In the genomic region with DNA sequence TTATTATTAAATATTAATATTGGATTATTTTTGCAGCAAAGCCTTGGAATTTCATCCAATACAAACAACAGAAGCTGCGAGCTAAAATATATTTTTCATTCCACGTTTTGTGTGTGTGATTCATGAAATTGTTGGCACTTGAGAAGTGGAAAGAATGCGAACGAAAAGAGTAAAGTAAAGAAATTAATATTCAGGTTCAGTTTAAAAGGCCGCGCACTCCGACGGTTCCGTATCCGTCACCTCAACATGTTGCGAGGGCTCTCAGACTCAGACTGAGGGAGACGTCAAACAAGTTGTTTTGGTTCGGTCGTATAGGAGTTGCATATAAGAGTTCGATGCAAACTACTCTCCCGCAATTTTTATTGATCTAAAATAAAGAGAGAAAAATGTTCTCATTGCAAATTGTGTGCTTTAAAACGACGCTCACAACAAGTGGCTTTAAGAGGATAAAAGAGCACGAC, we compare ENCODE assay signal across 2 fruit fly cellular contexts.
TF ChIP-seq lines count a peak whose summit lies in the region.

No protein-coding gene starts in this region.

TF ChIP-seq in whole organism, embryonic, 481 proteins besides CTCF, POLR2A, EP300 and RAD21 (continued from another document and continues in another):
- TF ChIP-seq CG32532 (GFP tag; IDR thresholded peaks at IDR 0.05; lab: Robert Waterston, UW) (no peak; the same call in 1 of the 2 replicates), dysf (GFP tag; IDR thresholded peaks at IDR 0.05; lab: Robert Waterston, UW) (no peak), bigmax (GFP tag; optimal IDR thresholded peaks at IDR 0.05; lab: Kevin White, UChicago) (no peak), en (GFP tag; optimal IDR thresholded peaks at IDR 0.05; lab: Kevin White, UChicago) (no peak), CG16779 (GFP tag; IDR thresholded peaks at IDR 0.05; lab: Robert Waterston, UW) (no peak), CG10209 (GFP tag; optimal IDR thresholded peaks at IDR 0.05; lab: Kevin White, UChicago) (no peak), zfh2 (GFP tag; optimal IDR thresholded peaks at IDR 0.05; lab: Kevin White, UChicago) (no peak), Fer2 (tag; optimal IDR thresholded peaks at IDR 0.05; lab: Kevin White, UChicago) (no peak), CG5180 (GFP tag; optimal IDR thresholded peaks at IDR 0.05; lab: Kevin White, UChicago) (peak; percentile 99), sens (GFP tag; lab: Kevin White, UChicago) (peak; percentile 48), pan (optimal IDR thresholded peaks at IDR 0.05; lab: Kevin White, UChicago) (no peak), pan (GFP tag; optimal IDR thresholded peaks at IDR 0.05 in 1 of 2, IDR thresholded peaks at IDR 0.05 in 1 of 2) (no peak), CG17359 (tag; optimal IDR thresholded peaks at IDR 0.05; lab: Kevin White, UChicago) (no peak), CG15479 (GFP tag; optimal IDR thresholded peaks at IDR 0.05; lab: Kevin White, UChicago) (peak; percentile 13), seq (GFP tag; IDR thresholded peaks at IDR 0.05; lab: Robert Waterston, UW) (no peak), ewg (GFP tag; optimal IDR thresholded peaks at IDR 0.05; lab: Kevin White, UChicago) (no peak), CG3995 (GFP tag; optimal IDR thresholded peaks at IDR 0.05; lab: Kevin White, UChicago) (no peak), caup (GFP tag; optimal IDR thresholded peaks at IDR 0.05; lab: Kevin White, UChicago; ENCODE audit: severe bottlenecking) (no peak), chinmo (GFP tag; IDR thresholded peaks at IDR 0.05; lab: Robert Waterston, UW; ENCODE audit: partially characterized antibody) (0 out of 4 replicates have a peak, but pooled peaks have one; percentile 68), D19A (tag; optimal IDR thresholded peaks at IDR 0.05; lab: Kevin White, UChicago) (no peak), NK7.1 (GFP tag; optimal IDR thresholded peaks at IDR 0.05; lab: Kevin White, UChicago) (no peak), Rx (GFP tag; IDR thresholded peaks at IDR 0.05; lab: Robert Waterston, UW) (no peak), Vsx1 (GFP tag; optimal IDR thresholded peaks at IDR 0.05; lab: Kevin White, UChicago) (no peak), Trl (optimal IDR thresholded peaks at IDR 0.05; lab: Kevin White, UChicago) (peak; percentile 56 to 81), Trl (GFP tag; optimal IDR thresholded peaks at IDR 0.05; lab: Kevin White, UChicago) (no peak), repo (GFP tag; optimal IDR thresholded peaks at IDR 0.05; lab: Kevin White, UChicago) (no peak), CG9215 (GFP tag; IDR thresholded peaks at IDR 0.05; lab: Robert Waterston, UW) (no peak), corto (GFP tag; optimal IDR thresholded peaks at IDR 0.05; lab: Kevin White, UChicago) (peak; percentile 60), CG16813 (GFP tag; IDR thresholded peaks at IDR 0.05; lab: Robert Waterston, UW; ENCODE audit: partially characterized antibody) (no peak), Neu2 (GFP tag; optimal IDR thresholded peaks at IDR 0.05; lab: Kevin White, UChicago; ENCODE audit: borderline replicate concordance) (no peak), CG9437 (GFP tag; optimal IDR thresholded peaks at IDR 0.05; lab: Kevin White, UChicago) (no peak), schlank (tag; optimal IDR thresholded peaks at IDR 0.05; lab: Kevin White, UChicago) (no peak), ems (GFP tag; optimal IDR thresholded peaks at IDR 0.05; lab: Kevin White, UChicago) (no peak), cas (GFP tag; IDR thresholded peaks at IDR 0.05; lab: Robert Waterston, UW) (no peak), E2f2 (GFP tag; IDR thresholded peaks at IDR 0.05; lab: Robert Waterston, UW) (peak; percentile 34; the same call in 1 of the 2 replicates), yki (optimal IDR thresholded peaks at IDR 0.05; lab: Kevin White, UChicago) (no peak), usp (GFP tag; optimal IDR thresholded peaks at IDR 0.05; lab: Kevin White, UChicago) (no peak), hkb (optimal IDR thresholded peaks at IDR 0.05; lab: Kevin White, UChicago) (no peak), hkb (GFP tag; IDR thresholded peaks at IDR 0.05; lab: Robert Waterston, UW) (0 out of 2 replicates have a peak, but pooled peaks have one; percentile 14), psq (GFP tag; optimal IDR thresholded peaks at IDR 0.05; lab: Kevin White, UChicago) (no peak), Dad (GFP tag; optimal IDR thresholded peaks at IDR 0.05; lab: Kevin White, UChicago) (no peak), br (optimal IDR thresholded peaks at IDR 0.05; lab: Kevin White, UChicago) (no peak), CG7271 (tag; optimal IDR thresholded peaks at IDR 0.05; lab: Kevin White, UChicago) (no peak), Oaz (GFP tag; IDR thresholded peaks at IDR 0.05; lab: Robert Waterston, UW) (no peak), CG10565 (GFP tag; optimal IDR thresholded peaks at IDR 0.05; lab: Kevin White, UChicago) (no peak), CG1647 (GFP tag; optimal IDR thresholded peaks at IDR 0.05; lab: Kevin White, UChicago) (no peak), fu2 (GFP tag; optimal IDR thresholded peaks at IDR 0.05; lab: Kevin White, UChicago) (no peak), Eip74EF (GFP tag; optimal IDR thresholded peaks at IDR 0.05; lab: Kevin White, UChicago) (no peak), CG2199 (GFP tag; IDR thresholded peaks at IDR 0.05; lab: Robert Waterston, UW) (peak; percentile 98), CG1602 (GFP tag; optimal IDR thresholded peaks at IDR 0.05; lab: Kevin White, UChicago) (no peak), lola (GFP tag; optimal IDR thresholded peaks at IDR 0.05; lab: Kevin White, UChicago) (no peak), vvl (GFP tag; IDR thresholded peaks at IDR 0.05; lab: Robert Waterston, UW) (peak; percentile 62; the same call in 1 of the 2 replicates), CG1529 (GFP tag; optimal IDR thresholded peaks at IDR 0.05; lab: Kevin White, UChicago) (no peak), CG15269 (tag; optimal IDR thresholded peaks at IDR 0.05; lab: Kevin White, UChicago) (no peak), dan (GFP tag; IDR thresholded peaks at IDR 0.05; lab: Robert Waterston, UW) (no peak), salm (tag; optimal IDR thresholded peaks at IDR 0.05; lab: Kevin White, UChicago) (peak; percentile 17), gcm2 (GFP tag; optimal IDR thresholded peaks at IDR 0.05; lab: Kevin White, UChicago) (no peak), CG9876 (GFP tag; optimal IDR thresholded peaks at IDR 0.05; lab: Kevin White, UChicago) (no peak), Bteb2 (GFP tag; optimal IDR thresholded peaks at IDR 0.05; lab: Kevin White, UChicago) (no peak), unpg (GFP tag; optimal IDR thresholded peaks at IDR 0.05; lab: Kevin White, UChicago) (no peak), CG17612 (GFP tag; IDR thresholded peaks at IDR 0.05; lab: Robert Waterston, UW) (no peak), Med (GFP tag; lab: Kevin White, UChicago) (peak; percentile 73), CG8924 (tag; optimal IDR thresholded peaks at IDR 0.05; lab: Kevin White, UChicago) (peak; percentile 53), vnd (GFP tag; IDR thresholded peaks at IDR 0.05; lab: Robert Waterston, UW; ENCODE audit: partially characterized antibody) (no peak), otp (GFP tag; IDR thresholded peaks at IDR 0.05; lab: Robert Waterston, UW) (no peak), ara (GFP tag; IDR thresholded peaks at IDR 0.05; lab: Robert Waterston, UW) (no peak)

TF ChIP-seq in whole organism, prepupa, 60 proteins besides CTCF, POLR2A, EP300 and RAD21 (continued from another document):
- TF ChIP-seq achi (GFP tag; optimal IDR thresholded peaks at IDR 0.05; lab: Kevin White, UChicago) (no peak), vri (GFP tag; optimal IDR thresholded peaks at IDR 0.05; lab: Kevin White, UChicago) (peak; percentile 8), CG10669 (GFP tag; optimal IDR thresholded peaks at IDR 0.05; lab: Kevin White, UChicago) (peak; percentile 20), CG6163 (GFP tag; IDR thresholded peaks at IDR 0.05; lab: Robert Waterston, UW) (no peak; the same call in 1 of the 3 replicates)
